Fruit fly (Drosophila melanogaster): ENCODE results near the gene slow.

Gene slow

DNA sequence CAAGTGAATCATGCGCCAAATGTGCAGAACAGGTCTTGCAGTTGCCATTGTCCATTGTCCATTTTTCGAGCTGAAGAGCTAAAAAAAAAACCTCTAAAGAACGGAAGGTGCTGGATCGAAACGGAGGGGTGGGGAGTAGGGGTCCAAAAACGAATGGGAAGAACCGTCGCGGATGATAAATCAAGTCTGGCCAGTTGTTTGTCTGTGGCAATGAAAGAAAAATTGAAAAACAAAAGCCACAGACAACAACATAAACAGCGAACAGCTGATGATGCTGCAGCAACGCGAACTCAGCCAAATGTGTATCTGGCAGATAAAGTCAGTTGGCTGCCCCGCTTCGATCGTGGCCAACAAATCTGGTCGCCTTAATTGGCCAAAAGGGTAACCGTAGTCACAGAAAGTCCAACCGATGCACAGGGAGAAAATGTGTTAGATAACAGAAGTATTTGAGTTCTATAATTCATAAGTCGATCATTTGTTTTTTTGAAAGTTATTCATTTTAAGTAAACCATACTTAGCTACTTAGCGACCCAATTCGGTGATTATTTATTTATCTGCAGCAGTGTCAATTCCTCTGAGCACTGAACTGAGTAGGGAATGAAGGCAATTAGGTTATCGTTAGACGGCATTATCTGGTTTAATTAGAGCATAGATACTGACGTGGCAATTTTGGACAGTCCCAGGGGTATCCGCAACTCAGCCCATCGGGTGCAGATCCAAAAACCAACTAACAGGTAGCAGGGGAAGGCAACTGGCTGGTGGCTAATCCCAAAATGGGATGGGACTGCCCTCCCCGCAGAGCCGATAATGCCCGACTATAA lies 24.3 kb downstream of the slow start:
- peak; percentile 7 for TF ChIP-seq CG13204 (GFP tag; optimal IDR thresholded peaks at IDR 0.05)
- peak; percentile 26; the same call in 1 of the 3 replicates for TF ChIP-seq CG4496 (GFP tag; IDR thresholded peaks at IDR 0.05)
- peak; percentile 25 for TF ChIP-seq CG8159 (tag; optimal IDR thresholded peaks at IDR 0.05)
- TF ChIP-seq CG14655 (GFP tag; optimal IDR thresholded peaks at IDR 0.05) = no peak
- no peak for TF ChIP-seq D1 (tag; optimal IDR thresholded peaks at IDR 0.05)
- TF ChIP-seq CG15710 (tag; optimal IDR thresholded peaks at IDR 0.05) = no peak
- peak; percentile 44 for TF ChIP-seq Snoo (tag; optimal IDR thresholded peaks at IDR 0.05)
- TF ChIP-seq CG17806 (tag; optimal IDR thresholded peaks at IDR 0.05) = no peak
- no peak for TF ChIP-seq CG10348 (GFP tag; IDR thresholded peaks at IDR 0.05)
- peak; percentile 61 for TF ChIP-seq EcR (GFP tag; optimal IDR thresholded peaks at IDR 0.05)

DNA sequence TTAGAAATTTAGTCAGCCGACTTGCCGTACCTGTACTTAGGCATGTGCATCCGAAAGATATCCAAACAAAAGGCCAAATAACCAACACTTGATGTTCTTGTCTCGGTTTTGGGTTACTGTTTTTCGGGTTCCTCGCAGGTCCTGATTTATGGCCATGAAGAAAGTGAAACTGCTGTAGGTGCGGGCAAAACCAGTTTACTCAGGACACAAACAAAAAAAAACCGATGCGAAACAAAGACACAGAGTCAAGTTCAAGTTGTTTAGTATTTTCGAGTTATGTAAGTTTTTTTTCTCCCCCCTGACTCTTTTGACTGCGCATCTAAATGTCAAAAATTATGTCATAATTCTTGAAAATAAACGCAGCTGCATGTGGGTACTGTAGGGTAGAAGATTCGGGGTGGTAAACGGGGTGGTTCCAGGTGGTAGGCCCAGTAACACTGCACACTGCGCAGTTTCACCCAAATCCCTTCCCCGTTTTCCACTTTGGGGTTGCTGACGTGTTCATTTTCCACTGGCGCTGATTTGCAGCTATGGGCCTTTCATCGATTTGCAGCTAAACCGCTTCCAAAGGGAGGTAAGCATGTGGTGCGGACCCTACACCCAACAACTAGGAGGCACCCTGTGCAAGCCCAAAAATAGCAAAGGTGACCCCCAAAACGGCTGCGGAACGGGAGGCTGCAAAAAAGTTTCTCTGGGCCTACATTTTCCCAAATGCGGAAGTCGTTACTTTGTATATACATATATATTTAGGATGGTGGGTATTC lies 25.1 kb downstream of the slow start:
- TF ChIP-seq gl (tag; optimal IDR thresholded peaks at IDR 0.05) (no peak), CG13204 (GFP tag; optimal IDR thresholded peaks at IDR 0.05) (no peak), CG15710 (tag; optimal IDR thresholded peaks at IDR 0.05) (no peak)

DNA sequence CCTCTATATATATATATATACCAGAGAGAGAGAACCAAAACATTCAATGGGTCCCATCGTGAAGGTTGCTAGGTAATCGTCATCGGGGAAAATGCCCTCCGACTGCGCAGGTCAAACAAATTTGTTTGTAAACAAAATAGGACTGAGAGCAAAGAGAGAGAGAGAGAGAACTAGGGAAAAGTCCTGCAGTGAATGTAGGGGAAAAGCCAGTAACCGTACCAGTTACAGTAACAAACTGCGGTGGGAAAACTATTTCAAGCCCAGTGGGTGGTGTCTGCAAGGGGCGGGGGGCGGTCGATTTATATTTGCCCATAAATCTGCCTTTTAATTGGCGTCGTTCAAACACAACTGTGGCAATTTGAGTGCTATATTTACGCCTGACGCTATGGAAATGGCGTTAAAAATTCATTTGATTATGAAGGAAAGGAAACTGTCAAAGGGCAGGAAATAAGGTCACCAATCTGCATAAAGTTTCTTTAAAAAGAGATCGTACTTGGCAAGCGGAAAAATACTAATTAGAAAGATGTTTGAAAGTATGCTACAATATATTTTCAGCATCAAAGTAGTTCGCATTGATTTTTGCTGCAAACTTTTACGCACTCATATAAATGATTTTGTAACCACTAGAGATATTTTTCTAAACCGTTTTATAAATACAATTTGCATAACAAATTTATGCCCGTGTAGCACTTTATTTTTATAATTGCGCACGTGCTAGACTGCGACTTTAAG lies 25.8 kb downstream of the slow start:
- TF ChIP-seq rn (GFP tag; IDR thresholded peaks at IDR 0.05) (no peak), CG8301 (tag; optimal IDR thresholded peaks at IDR 0.05) (no peak)

dm6 chr3L:4411025-4411873 lies 27.0 kb downstream of the slow start:
- TF ChIP-seq gl (tag; optimal IDR thresholded peaks at IDR 0.05) = no peak
- peak; percentile 12 for TF ChIP-seq CG8159 (tag; optimal IDR thresholded peaks at IDR 0.05)
- no peak for TF ChIP-seq rn (GFP tag; IDR thresholded peaks at IDR 0.05)
- TF ChIP-seq CG12605 (GFP tag; IDR thresholded peaks at IDR 0.05) = no peak
- no peak for TF ChIP-seq D1 (tag; optimal IDR thresholded peaks at IDR 0.05)
- no peak for TF ChIP-seq fd96Ca (GFP tag; IDR thresholded peaks at IDR 0.05)

- TF ChIP-seq CG14655 (GFP tag; optimal IDR thresholded peaks at IDR 0.05) (no peak), Ets98B (GFP tag; IDR thresholded peaks at IDR 0.05) (peak; percentile 30; the same call in 1 of the 2 replicates)
Observed at dm6 chr3L:4411951-4412350, 27.7 kb downstream of the slow start.

- no peak for TF ChIP-seq CG9948 (tag; optimal IDR thresholded peaks at IDR 0.05)
- TF ChIP-seq CG4496 (GFP tag; IDR thresholded peaks at IDR 0.05) = peak; percentile 79
- no peak for TF ChIP-seq CG8159 (tag; optimal IDR thresholded peaks at IDR 0.05)
- TF ChIP-seq CG14655 (GFP tag; optimal IDR thresholded peaks at IDR 0.05) = no peak
- TF ChIP-seq fd96Ca (GFP tag; IDR thresholded peaks at IDR 0.05) = peak; percentile 66; the same call in 1 of the 3 replicates
- TF ChIP-seq gl (tag; optimal IDR thresholded peaks at IDR 0.05) = no peak
- no peak for TF ChIP-seq CG10348 (GFP tag; IDR thresholded peaks at IDR 0.05)
- TF ChIP-seq CG8301 (tag; optimal IDR thresholded peaks at IDR 0.05) = peak; percentile 4
- TF ChIP-seq Pif1A (GFP tag; optimal IDR thresholded peaks at IDR 0.05) = no peak
- TF ChIP-seq CG32121 (GFP tag; IDR thresholded peaks at IDR 0.05) = peak; percentile 67
- no peak for TF ChIP-seq CG15710 (tag; optimal IDR thresholded peaks at IDR 0.05)
- no peak for TF ChIP-seq CG17806 (tag; optimal IDR thresholded peaks at IDR 0.05)
- TF ChIP-seq Pif1B (GFP tag; optimal IDR thresholded peaks at IDR 0.05) = no peak
- TF ChIP-seq CG13204 (GFP tag; optimal IDR thresholded peaks at IDR 0.05) = no peak
- no peak for TF ChIP-seq Snoo (tag; optimal IDR thresholded peaks at IDR 0.05)
- no peak for TF ChIP-seq rn (GFP tag; IDR thresholded peaks at IDR 0.05)
- peak; percentile 60 for TF ChIP-seq Ets98B (GFP tag; IDR thresholded peaks at IDR 0.05)
- 0 out of 2 replicates have a peak, but pooled peaks have one; percentile 39 for TF ChIP-seq CG12605 (GFP tag; IDR thresholded peaks at IDR 0.05)
- TF ChIP-seq CG34367 (tag; optimal IDR thresholded peaks at IDR 0.05) = no peak
- TF ChIP-seq EcR (GFP tag; optimal IDR thresholded peaks at IDR 0.05) = no peak
- no peak for TF ChIP-seq D1 (tag; optimal IDR thresholded peaks at IDR 0.05)
Observed at dm6 chr3L:4412974-4413373, 28.7 kb downstream of the slow start.

All from whole organism, pupa.